Worm (Caenorhabditis elegans) whole organism, L2 larva: ENCODE measurements around the gene ugt-62.

Experiments used
- F13H6.1 ChIP-seq: sonication (generic microtip); optimal IDR thresholded peaks from 2 replicates; lab custom pipeline; 2016; ENCODE audit warnings: missing genetic modification characterization, missing compliant biosample characterization
- R02D3.7 ChIP-seq: fragments of 150-350 bp; optimal IDR thresholded peaks from 2 replicates; lab custom pipeline; 2014; ENCODE audit warnings: missing biosample characterization, missing genetic modification characterization
- blmp-1 ChIP-seq: sonication (generic microtip); optimal IDR thresholded peaks from 2 replicates; lab custom pipeline; 2017; ENCODE audit warnings: missing genetic modification characterization, mild to moderate bottlenecking, missing compliant biosample characterization, antibody characterized with exemption, moderate library complexity; ENCODE audit not compliant: insufficient read depth
- egl-27 ChIP-seq: sonication (generic microtip); optimal IDR thresholded peaks from 3 replicates; lab custom pipeline; 2017; ENCODE audit warnings: missing biosample characterization, missing genetic modification reagents, missing genetic modification characterization
- fos-1 ChIP-seq: fragments of 150-350 bp; optimal IDR thresholded peaks from 2 replicates; lab custom pipeline; 2014; ENCODE audit warnings: missing biosample characterization, missing genetic modification characterization
- lin-39 ChIP-seq: fragments of 150-350 bp; optimal IDR thresholded peaks from 2 replicates; lab custom pipeline; 2014; ENCODE audit warnings: missing biosample characterization, missing genetic modification reagents, missing genetic modification characterization
- nhr-10 ChIP-seq: sonication (generic microtip); optimal IDR thresholded peaks from 2 replicates; lab custom pipeline; 2017; ENCODE audit warnings: missing biosample characterization, missing genetic modification characterization
- nhr-11 ChIP-seq: fragments of 150-350 bp; optimal IDR thresholded peaks from 2 replicates; lab custom pipeline; 2014; ENCODE audit warnings: missing biosample characterization, missing genetic modification characterization
- skn-1 ChIP-seq: sonication (generic microtip); optimal IDR thresholded peaks from 2 replicates; lab custom pipeline; 2017; ENCODE audit warnings: missing biosample characterization, missing genetic modification characterization
- snpc-4 ChIP-seq: fragments of 150-350 bp; optimal IDR thresholded peaks from 2 replicates; lab custom pipeline; 2014; ENCODE audit warnings: missing biosample characterization, missing genetic modification characterization
- unc-39 ChIP-seq: fragments of 150-350 bp; optimal IDR thresholded peaks from 2 replicates; lab custom pipeline; 2014; ENCODE audit warnings: missing biosample characterization, missing genetic modification characterization
- ztf-1 ChIP-seq: fragments of 200-800 bp; sonication (Bioruptor generic); conservative IDR thresholded peaks from 2 replicates; pipeline ENCODE4 v1.3.6; 2022; ENCODE audit warnings: missing genetic modification characterization, missing compliant biosample characterization
- ztf-11 ChIP-seq: sonication (generic microtip); optimal IDR thresholded peaks from 2 replicates; lab custom pipeline; 2017; ENCODE audit warnings: missing biosample characterization, missing genetic modification characterization

- TF ChIP-seq nhr-10 (tag; lab: Kevin White, UChicago) (no peak), F13H6.1 (tag; lab: Kevin White, UChicago) (no peak), skn-1 (no peak), ztf-11 (tag; lab: Kevin White, UChicago) (no peak), lin-39 (tag; lab: Kevin White, UChicago) (no peak), unc-39 (tag; lab: Kevin White, UChicago) (no peak), egl-27 (tag; lab: Kevin White, UChicago) (no peak), nhr-11 (tag; lab: Kevin White, UChicago) (no peak), snpc-4 (tag; lab: Kevin White, UChicago) (no peak), fos-1 (peak; percentile 69), ztf-1 (no peak), blmp-1 (tag; lab: Kevin White, UChicago) (no peak), R02D3.7 (no peak)
Measured at ce11 chrIII:4506140-4506539, 34.3 kb downstream of the ugt-62 start.
